Worm (Caenorhabditis elegans) whole organism, L1 larva: ENCODE data around the gene sup-12.

Experiments used
- F16B12.6 ChIP-seq: fragments of 150-350 bp; optimal IDR thresholded peaks from 2 replicates; lab custom pipeline; 2014; ENCODE audit warnings: missing biosample characterization, missing genetic modification characterization
- aly-2 ChIP-seq: fragments of 150-350 bp; optimal IDR thresholded peaks from 2 replicates; lab custom pipeline; 2014; ENCODE audit warnings: missing biosample characterization, missing genetic modification characterization
- ama-1 ChIP-seq: fragments of 150-350 bp; optimal IDR thresholded peaks from 2 replicates; lab custom pipeline; 2014
- blmp-1 ChIP-seq: fragments of 150-350 bp; optimal IDR thresholded peaks from 2 replicates; lab custom pipeline; 2014; ENCODE audit warnings: missing biosample characterization, missing genetic modification characterization
- ceh-8 ChIP-seq: fragments of 200-800 bp; sonication (Bioruptor generic); optimal IDR thresholded peaks from 2 replicates; lab custom pipeline; 2018; ENCODE audit warnings: mild to moderate bottlenecking, missing genetic modification characterization, moderate library complexity, missing compliant biosample characterization
- dsc-1 ChIP-seq: sonication (generic microtip); optimal IDR thresholded peaks from 2 replicates; lab custom pipeline; 2016; ENCODE audit warnings: mild to moderate bottlenecking, missing genetic modification characterization, missing compliant biosample characterization
- efl-1 ChIP-seq, 4 experiments: fragments of 150-350 bp; optimal IDR thresholded peaks in 3 of 4; peaks in 1 of 4; 1 replicate in 1 of 4; 2 replicates in 3 of 4; lab custom pipeline; 2014; ENCODE audit warnings: missing biosample characterization in 2 of 4, missing genetic modification characterization in 2 of 4, missing genetic modification reagents in 2 of 4
- egl-13 ChIP-seq: sonication (generic microtip); optimal IDR thresholded peaks from 2 replicates; lab custom pipeline; 2016; ENCODE audit warnings: missing genotype, missing genetic modification reagents, missing genetic modification characterization, missing compliant biosample characterization
- elt-3 ChIP-seq, 6 experiments: fragments of 150-350 bp in 1 of 6; sonication (generic microtip); optimal IDR thresholded peaks; 2 replicates each; lab custom pipeline; 2017 to 2018; ENCODE audit warnings: missing biosample characterization in 6 of 6, missing genetic modification characterization in 6 of 6, inconsistent platforms in 1 of 6
- fkh-10 ChIP-seq: sonication (generic microtip); optimal IDR thresholded peaks from 2 replicates; lab custom pipeline; 2017; ENCODE audit warnings: missing biosample characterization, missing genetic modification reagents, missing genetic modification characterization
- fkh-4 ChIP-seq: sonication (generic microtip); optimal IDR thresholded peaks from 2 replicates; lab custom pipeline; 2016; ENCODE audit warnings: missing compliant biosample characterization, missing genetic modification characterization, borderline replicate concordance
- hlh-17 ChIP-seq: fragments of 200-800 bp; sonication (Bioruptor generic); optimal IDR thresholded peaks from 2 replicates; lab custom pipeline; 2018; ENCODE audit warnings: missing genetic modification characterization, mild to moderate bottlenecking, missing compliant biosample characterization, moderate library complexity, borderline replicate concordance
- hlh-4 ChIP-seq: sonication (generic microtip); optimal IDR thresholded peaks from 2 replicates; lab custom pipeline; 2016; ENCODE audit warnings: mild to moderate bottlenecking, missing genetic modification characterization, missing compliant biosample characterization
- hpl-2 ChIP-seq: fragments of 150-350 bp; optimal IDR thresholded peaks from 2 replicates; lab custom pipeline; 2014; ENCODE audit warnings: missing biosample characterization, missing genetic modification reagents, missing genetic modification characterization
- isw-1 ChIP-seq: fragments of 200-800 bp; sonication (Bioruptor generic); IDR thresholded peaks from 2 replicates; pipeline ENCODE4 v1.3.6; 2022; ENCODE audit warnings: missing genetic modification characterization, missing compliant biosample characterization
- jun-1 ChIP-seq: fragments of 150-350 bp; optimal IDR thresholded peaks from 2 replicates; lab custom pipeline; 2014; ENCODE audit warnings: missing biosample characterization, missing genetic modification reagents, missing genetic modification characterization
- lin-13 ChIP-seq: fragments of 150-350 bp; optimal IDR thresholded peaks from 2 replicates; lab custom pipeline; 2014; ENCODE audit warnings: missing biosample characterization, missing genetic modification reagents, missing genetic modification characterization
- lin-14 ChIP-seq: fragments of 200-800 bp; sonication (Bioruptor generic); optimal IDR thresholded peaks from 2 replicates; lab custom pipeline; 2018; ENCODE audit warnings: mild to moderate bottlenecking, missing genetic modification characterization, moderate library complexity, missing compliant biosample characterization
- lin-35 ChIP-seq, 2 experiments: fragments of 150-350 bp; optimal IDR thresholded peaks; 2 replicates each; lab custom pipeline; 2014; ENCODE audit warnings: missing biosample characterization in 2 of 2, missing genetic modification characterization in 2 of 2, missing genetic modification reagents in 2 of 2
- lin-39 ChIP-seq: fragments of 150-350 bp; optimal IDR thresholded peaks from 2 replicates; lab custom pipeline; 2014; ENCODE audit warnings: missing biosample characterization, missing genetic modification reagents, missing genetic modification characterization
- mdl-1 ChIP-seq, 2 experiments: fragments of 150-350 bp; optimal IDR thresholded peaks; 2 replicates each; lab custom pipeline; 2014 to 2017; ENCODE audit warnings: missing biosample characterization in 2 of 2, missing genetic modification characterization in 2 of 2, inconsistent platforms in 1 of 2
- mef-2 ChIP-seq: fragments of 150-350 bp; optimal IDR thresholded peaks from 2 replicates; lab custom pipeline; 2014; ENCODE audit warnings: missing biosample characterization, missing genetic modification characterization
- nhr-12 ChIP-seq: sonication (generic microtip); optimal IDR thresholded peaks from 2 replicates; lab custom pipeline; 2017; ENCODE audit warnings: missing biosample characterization, missing genetic modification characterization
- nhr-20 ChIP-seq: sonication (generic microtip); optimal IDR thresholded peaks from 2 replicates; lab custom pipeline; 2016; ENCODE audit warnings: mild to moderate bottlenecking, missing genetic modification characterization, missing compliant biosample characterization
- nhr-237 ChIP-seq: fragments of 150-350 bp; optimal IDR thresholded peaks from 2 replicates; lab custom pipeline; 2014; ENCODE audit warnings: missing biosample characterization, missing genetic modification characterization
- nhr-28 ChIP-seq: fragments of 150-350 bp; optimal IDR thresholded peaks from 2 replicates; lab custom pipeline; 2014; ENCODE audit warnings: missing biosample characterization, missing genetic modification characterization
- nhr-47 ChIP-seq: sonication (generic microtip); optimal IDR thresholded peaks from 2 replicates; lab custom pipeline; 2016; ENCODE audit warnings: mild to moderate bottlenecking, missing genetic modification characterization, moderate library complexity, missing compliant biosample characterization
- nhr-71 ChIP-seq: sonication (generic microtip); optimal IDR thresholded peaks from 2 replicates; lab custom pipeline; 2016; ENCODE audit warnings: mild to moderate bottlenecking, missing genetic modification characterization, moderate library complexity, missing compliant biosample characterization
- pag-3 ChIP-seq: sonication (generic microtip); optimal IDR thresholded peaks from 2 replicates; lab custom pipeline; 2017; ENCODE audit warnings: missing genetic modification characterization, mild to moderate bottlenecking, missing compliant biosample characterization, antibody characterized with exemption, borderline replicate concordance; ENCODE audit not compliant: insufficient read depth
- pqm-1 ChIP-seq: sonication (generic microtip); optimal IDR thresholded peaks from 3 replicates; lab custom pipeline; 2017; ENCODE audit warnings: missing biosample characterization, missing genetic modification characterization
- rnt-1 ChIP-seq: sonication (generic microtip); optimal IDR thresholded peaks from 2 replicates; lab custom pipeline; 2016; ENCODE audit warnings: mild to moderate bottlenecking, missing genetic modification characterization, moderate library complexity, missing compliant biosample characterization
- skn-1 ChIP-seq: fragments of 150-350 bp; optimal IDR thresholded peaks from 2 replicates; lab custom pipeline; 2014; ENCODE audit warnings: missing biosample characterization, missing genetic modification characterization
- snu-23 ChIP-seq: sonication (generic microtip); optimal IDR thresholded peaks from 2 replicates; lab custom pipeline; 2016; ENCODE audit warnings: missing genetic modification characterization, missing compliant biosample characterization
- sox-4 ChIP-seq: sonication (generic microtip); optimal IDR thresholded peaks from 2 replicates; lab custom pipeline; 2016; ENCODE audit warnings: missing genetic modification characterization, missing compliant biosample characterization
- swsn-7 ChIP-seq: sonication (generic microtip); optimal IDR thresholded peaks from 2 replicates; lab custom pipeline; 2016; ENCODE audit warnings: missing genetic modification characterization, missing compliant biosample characterization
- tlp-1 ChIP-seq: fragments of 150-350 bp; optimal IDR thresholded peaks from 2 replicates; lab custom pipeline; 2014; ENCODE audit warnings: missing biosample characterization, missing genetic modification characterization
- unc-130 ChIP-seq: fragments of 150-350 bp; optimal IDR thresholded peaks from 2 replicates; lab custom pipeline; 2017; ENCODE audit warnings: missing biosample characterization, missing genetic modification characterization, inconsistent platforms
- unc-30 ChIP-seq: sonication (generic microtip); optimal IDR thresholded peaks from 2 replicates; lab custom pipeline; 2017; ENCODE audit warnings: missing biosample characterization, missing genetic modification characterization
- unc-86 ChIP-seq: sonication (generic microtip); optimal IDR thresholded peaks from 2 replicates; lab custom pipeline; 2016; ENCODE audit warnings: missing genetic modification characterization, missing compliant biosample characterization
- unc-98 ChIP-seq: fragments of 200-800 bp; sonication (Bioruptor generic); IDR thresholded peaks from 2 replicates; pipeline ENCODE4 v1.3.6; 2022; ENCODE audit warnings: missing genetic modification characterization, missing compliant biosample characterization
- xbp-1 ChIP-seq: sonication (generic microtip); optimal IDR thresholded peaks from 2 replicates; lab custom pipeline; 2016; ENCODE audit warnings: missing genetic modification characterization, missing compliant biosample characterization
- zag-1 ChIP-seq: fragments of 150-350 bp; optimal IDR thresholded peaks from 2 replicates; lab custom pipeline; 2014; ENCODE audit warnings: missing biosample characterization, missing genetic modification characterization
- zip-4 ChIP-seq: fragments of 200-800 bp; sonication (Bioruptor generic); optimal IDR thresholded peaks from 2 replicates; lab custom pipeline; 2018; ENCODE audit warnings: mild to moderate bottlenecking, missing genetic modification characterization, moderate library complexity, missing compliant biosample characterization
- ztf-4 ChIP-seq: fragments of 150-350 bp; optimal IDR thresholded peaks from 2 replicates; lab custom pipeline; 2014; ENCODE audit warnings: missing biosample characterization, missing genetic modification characterization

The sup-12 gene

DNA sequence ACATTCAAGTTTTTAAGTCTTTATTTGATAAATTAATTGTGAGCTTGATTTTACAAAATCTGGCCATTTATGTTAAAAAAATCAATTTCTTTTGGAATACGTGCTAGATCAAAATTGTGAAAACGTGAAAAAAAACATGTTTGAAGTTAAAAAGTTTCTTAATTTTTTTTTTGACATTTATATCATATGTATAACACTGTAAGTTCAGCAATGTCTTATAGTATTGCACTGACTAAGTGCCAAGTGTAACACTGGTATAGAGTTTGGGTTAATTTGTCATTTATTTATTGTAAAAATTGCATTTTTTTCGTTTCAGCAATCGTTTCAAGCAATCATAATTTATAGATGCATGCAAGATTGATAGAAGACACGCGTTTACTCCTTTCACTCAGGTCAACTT, 33.5 kb downstream of the sup-12 start:
- TF ChIP-seq xbp-1 (tag; lab: Kevin White, UChicago) (no peak), ceh-8 (no peak), tlp-1 (no peak), skn-1 (tag; lab: Kevin White, UChicago) (no peak), elt-3 (tag; optimal IDR thresholded peaks at IDR 0.05; lab: Kevin White, UChicago) (no peak)

DNA sequence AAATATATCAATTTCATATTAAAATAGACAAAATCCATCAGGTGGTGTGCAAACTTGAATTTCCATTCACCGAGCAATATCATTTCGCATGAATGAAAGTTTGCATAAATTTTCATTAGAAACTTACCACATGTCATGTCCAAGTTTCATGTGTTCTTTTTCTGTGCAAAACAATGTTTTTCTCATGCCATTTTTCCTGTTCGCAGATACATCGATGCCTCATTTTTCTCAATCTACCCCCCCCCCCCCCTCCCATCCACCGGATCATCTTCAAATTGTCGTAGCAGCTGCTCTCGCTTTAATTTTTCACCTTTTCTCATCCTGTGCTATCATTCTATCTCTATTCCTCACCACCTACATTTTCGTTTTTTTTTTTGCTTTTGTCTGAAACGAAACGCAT, 34.6 kb downstream of the sup-12 start, which contains the start of gene T19D2.3:
Gene T19D2.3, plus strand, starts transcription at position 301 of the 400 bp plus-strand sequence.
- TF ChIP-seq lin-39 (tag; lab: Kevin White, UChicago) (no peak), lin-14 (no peak), unc-98 (GFP tag; lab: Robert Waterston, UW) (no peak), nhr-20 (tag; lab: Kevin White, UChicago) (no peak)
- TF ChIP-seq, all 84 proteins: peak for 0

- TF ChIP-seq mdl-1 (tag; optimal IDR thresholded peaks at IDR 0.05; lab: Kevin White, UChicago) (no peak), dsc-1 (tag; lab: Kevin White, UChicago) (peak; percentile 21)
Observed at ce11 chrX:3942267-3942666, 37.9 kb downstream of the sup-12 start, which contains the start of gene T19D2.13. Gene T19D2.13 (minus strand): TSS chrX:3942367.

ce11 chrX:3943213-3943612, 38.8 kb downstream of the sup-12 start, which contains the start of gene ptp-4A2:
Gene ptp-4A2 (minus strand): TSS chrX:3943313.
- TF ChIP-seq nhr-47 (tag; lab: Kevin White, UChicago) (no peak), jun-1 (tag; lab: Kevin White, UChicago) (no peak), efl-1 (optimal IDR thresholded peaks at IDR 0.05; lab: Kevin White, UChicago) (no peak), efl-1 (GFP tag; optimal IDR thresholded peaks at IDR 0.05 in 1 of 2; lab: Kevin White, UChicago) (peak in 1 of 2 experiments; percentile 36), nhr-12 (tag; lab: Kevin White, UChicago) (no peak), unc-130 (tag; lab: Kevin White, UChicago) (no peak)

DNA sequence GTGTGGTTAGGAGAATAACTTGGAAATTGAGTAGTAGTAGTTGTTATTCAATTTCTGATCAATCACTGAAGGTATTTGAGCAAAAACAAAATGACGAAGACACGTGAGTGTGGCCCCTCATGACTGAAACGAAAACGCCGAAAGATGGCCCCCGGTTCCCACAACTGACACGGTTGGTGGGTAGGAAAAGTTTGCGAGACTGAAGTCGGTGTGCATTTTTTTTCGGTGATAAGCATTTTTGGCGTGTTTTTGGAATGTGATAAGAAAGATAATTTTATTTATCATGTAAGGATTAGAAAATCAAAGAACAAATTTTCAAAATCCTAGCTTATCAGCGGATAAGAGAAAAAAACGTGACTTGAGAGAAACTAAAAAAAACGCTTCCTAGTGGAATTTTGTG, 39.7 kb downstream of the sup-12 start:
- TF ChIP-seq fkh-4 (tag; lab: Kevin White, UChicago) (no peak), elt-3 (tag; optimal IDR thresholded peaks at IDR 0.05; lab: Kevin White, UChicago) (no peak), ceh-8 (no peak), mef-2 (tag; lab: Kevin White, UChicago) (no peak), F16B12.6 (tag; lab: Kevin White, UChicago) (no peak), ama-1 (lab: Kevin White, UChicago) (no peak), swsn-7 (tag; lab: Kevin White, UChicago) (no peak), egl-13 (no peak), zip-4 (GFP tag; lab: Kevin White, UChicago) (no peak), skn-1 (tag; lab: Kevin White, UChicago) (no peak), sox-4 (tag; lab: Kevin White, UChicago) (no peak), isw-1 (no peak), snu-23 (no peak), pag-3 (tag; lab: Kevin White, UChicago) (no peak), nhr-12 (tag; lab: Kevin White, UChicago) (no peak), unc-86 (tag; lab: Kevin White, UChicago) (no peak), unc-30 (tag; lab: Kevin White, UChicago) (no peak), lin-39 (tag; lab: Kevin White, UChicago) (no peak), tlp-1 (no peak), hpl-2 (GFP tag; lab: Kevin White, UChicago) (no peak), fkh-10 (GFP tag; lab: Kevin White, UChicago) (no peak), dsc-1 (tag; lab: Kevin White, UChicago) (peak; percentile 43), ztf-4 (tag; lab: Kevin White, UChicago) (peak; percentile 29), pqm-1 (no peak), hlh-4 (tag; lab: Kevin White, UChicago) (no peak), lin-35 (GFP tag; optimal IDR thresholded peaks at IDR 0.05; lab: Kevin White, UChicago) (no peak), rnt-1 (tag; lab: Kevin White, UChicago) (peak; percentile 12), blmp-1 (tag; lab: Kevin White, UChicago) (no peak), nhr-71 (tag; lab: Kevin White, UChicago) (peak; percentile 35), lin-13 (GFP tag; lab: Kevin White, UChicago) (no peak), mdl-1 (tag; optimal IDR thresholded peaks at IDR 0.05; lab: Kevin White, UChicago) (no peak), nhr-47 (tag; lab: Kevin White, UChicago) (peak; percentile 9), nhr-237 (tag; lab: Kevin White, UChicago) (no peak), aly-2 (tag; lab: Kevin White, UChicago) (no peak), zag-1 (tag; lab: Kevin White, UChicago) (no peak), hlh-17 (GFP tag; lab: Kevin White, UChicago) (no peak), nhr-28 (no peak)
